Worm (Caenorhabditis elegans): ENCODE results near the gene F01D5.5.

DNA sequence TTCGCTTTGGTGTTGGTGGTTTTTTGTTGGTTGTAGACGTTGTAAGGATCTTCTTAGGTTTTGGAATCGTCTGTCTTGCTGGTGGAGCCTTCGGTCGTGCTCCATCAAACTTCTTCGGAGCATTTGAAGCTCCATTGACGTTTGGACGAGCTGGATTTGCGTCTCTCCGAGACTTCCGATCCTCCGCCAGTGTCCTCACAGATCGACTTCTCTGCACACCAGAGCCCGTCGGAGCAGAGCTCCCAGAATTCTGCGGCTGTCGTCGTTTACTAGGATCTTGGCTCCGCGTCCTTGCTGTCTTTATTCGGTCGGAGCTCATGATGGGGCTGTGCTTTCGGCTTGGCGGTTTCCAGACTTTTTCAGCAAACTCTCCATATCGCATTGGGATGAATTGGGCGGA is 40.5 kb downstream of the F01D5.5 start:
- TF ChIP-seq egl-44 (GFP tag; IDR thresholded peaks at IDR 0.05) = no peak
- no peak for TF ChIP-seq K12H6.12 (tag; optimal IDR thresholded peaks at IDR 0.05)
- no peak for TF ChIP-seq nfyb-1 (GFP tag; IDR thresholded peaks at IDR 0.05)
- TF ChIP-seq ama-1 (optimal IDR thresholded peaks at IDR 0.05) = no peak
- TF ChIP-seq ama-1 (GFP tag; optimal IDR thresholded peaks at IDR 0.05) = no peak
